Worm (Caenorhabditis elegans) whole organism, mixed stage, embryonic: Measurements from ENCODE around the gene nlp-63.

Source experiments
- nhr-12 ChIP-seq: fragments of 150-350 bp; optimal IDR thresholded peaks from 2 replicates; lab custom pipeline; 2014; ENCODE audit warnings: missing biosample characterization, missing genetic modification characterization
- nhr-28 ChIP-seq: fragments of 150-350 bp; optimal IDR thresholded peaks from 2 replicates; lab custom pipeline; 2014; ENCODE audit warnings: missing biosample characterization, missing genetic modification characterization
- snpc-4 ChIP-seq: fragments of 150-350 bp; optimal IDR thresholded peaks from 2 replicates; lab custom pipeline; 2014; ENCODE audit warnings: missing biosample characterization, missing genetic modification characterization
- unc-39 ChIP-seq: fragments of 150-350 bp; optimal IDR thresholded peaks from 2 replicates; lab custom pipeline; 2014; ENCODE audit warnings: missing biosample characterization, missing genetic modification characterization

ce11 chrII:10116690-10117089 lies 38.5 kb upstream of the nlp-63 start:
- TF ChIP-seq snpc-4 (tag; lab: Kevin White, UChicago) (no peak), nhr-12 (tag; lab: Kevin White, UChicago) (no peak), unc-39 (tag; lab: Kevin White, UChicago) (no peak), nhr-28 (tag; lab: Kevin White, UChicago) (no peak)
